Fruit fly (Drosophila melanogaster) whole organism, pupa: Measurements from ENCODE around the gene CG17075.

Experiments used
- CG10348 ChIP-seq: fragments of 200-800 bp; sonication (Bioruptor generic); IDR thresholded peaks from 2 replicates; pipeline ENCODE4 v1.3.6; 2022; ENCODE audit warnings: missing biosample characterization, missing genetic modification characterization
- CG12605 ChIP-seq: fragments of 200-800 bp; sonication (Bioruptor generic); IDR thresholded peaks from 2 replicates; pipeline ENCODE4 v1.3.6; 2022; ENCODE audit warnings: missing biosample characterization, missing genetic modification characterization
- CG13204 ChIP-seq: fragments of 200-800 bp; sonication (Bioruptor generic); optimal IDR thresholded peaks from 2 replicates; lab custom pipeline; 2018; ENCODE audit warnings: missing biosample characterization, mild to moderate bottlenecking, missing genetic modification characterization, moderate library complexity
- CG14655 ChIP-seq: fragments of 200-800 bp; sonication (Bioruptor generic); optimal IDR thresholded peaks from 3 replicates; lab custom pipeline; 2017; ENCODE audit warnings: mild to moderate bottlenecking, missing biosample characterization, missing genetic modification reagents, missing genetic modification characterization
- CG15710 ChIP-seq: fragments of 200-800 bp; sonication (Bioruptor generic); optimal IDR thresholded peaks from 2 replicates; lab custom pipeline; 2018; ENCODE audit warnings: missing biosample characterization, mild to moderate bottlenecking, missing genetic modification characterization, moderate library complexity
- CG17806 ChIP-seq: fragments of 200-800 bp; sonication (Bioruptor generic); optimal IDR thresholded peaks from 2 replicates; lab custom pipeline; 2018; ENCODE audit warnings: missing biosample characterization, mild to moderate bottlenecking, missing genetic modification characterization, moderate library complexity
- CG32121 ChIP-seq: fragments of 200-800 bp; sonication (Bioruptor generic); IDR thresholded peaks from 2 replicates; pipeline ENCODE4 v1.3.6; 2022; ENCODE audit warnings: missing biosample characterization, missing genetic modification characterization
- CG34367 ChIP-seq: fragments of 200-800 bp; sonication (Bioruptor generic); optimal IDR thresholded peaks from 2 replicates; lab custom pipeline; 2018; ENCODE audit warnings: missing biosample characterization, mild to moderate bottlenecking, missing genetic modification characterization
- CG4496 ChIP-seq: fragments of 200-800 bp; sonication (Bioruptor generic); IDR thresholded peaks from 3 replicates; pipeline ENCODE4 v1.3.6; 2022; ENCODE audit warnings: missing biosample characterization, missing genetic modification characterization
- CG8159 ChIP-seq: fragments of 200-800 bp; sonication (Bioruptor generic); optimal IDR thresholded peaks from 3 replicates; lab custom pipeline; 2018; ENCODE audit warnings: missing biosample characterization, mild to moderate bottlenecking, missing genetic modification characterization, moderate library complexity
- CG8301 ChIP-seq: fragments of 200-800 bp; sonication (Bioruptor generic); optimal IDR thresholded peaks from 2 replicates; lab custom pipeline; 2018; ENCODE audit warnings: missing biosample characterization, mild to moderate bottlenecking, missing genetic modification characterization
- CG9948 ChIP-seq: fragments of 200-800 bp; sonication (Bioruptor generic); optimal IDR thresholded peaks from 2 replicates; lab custom pipeline; 2018; ENCODE audit warnings: missing biosample characterization, mild to moderate bottlenecking, missing genetic modification characterization, moderate library complexity
- D1 ChIP-seq: fragments of 200-800 bp; sonication (Bioruptor generic); optimal IDR thresholded peaks from 2 replicates; lab custom pipeline; 2018; ENCODE audit warnings: missing biosample characterization, mild to moderate bottlenecking, missing genetic modification characterization, moderate library complexity
- EcR ChIP-seq: fragments of 200-800 bp; sonication (Bioruptor generic); optimal IDR thresholded peaks from 3 replicates; lab custom pipeline; 2019; ENCODE audit warnings: missing biosample characterization, missing genetic modification characterization, mild to moderate bottlenecking, moderate library complexity, missing genetic modification reagents
- Ets98B ChIP-seq: fragments of 200-800 bp; sonication (Bioruptor generic); IDR thresholded peaks from 2 replicates; pipeline ENCODE4 v1.3.6; 2022; ENCODE audit warnings: missing biosample characterization, missing genetic modification characterization
- Pif1A ChIP-seq: fragments of 200-800 bp; sonication (Bioruptor generic); optimal IDR thresholded peaks from 3 replicates; lab custom pipeline; 2016; ENCODE audit warnings: missing biosample characterization, missing genetic modification characterization
- Pif1B ChIP-seq: fragments of 200-800 bp; sonication (Bioruptor generic); optimal IDR thresholded peaks from 3 replicates; lab custom pipeline; 2016; ENCODE audit warnings: missing biosample characterization, missing genetic modification characterization
- Snoo ChIP-seq: fragments of 200-800 bp; sonication (Bioruptor generic); optimal IDR thresholded peaks from 3 replicates; lab custom pipeline; 2017; ENCODE audit warnings: missing biosample characterization, mild to moderate bottlenecking, missing genetic modification characterization, inconsistent platforms
- fd96Ca ChIP-seq: fragments of 200-800 bp; sonication (Bioruptor generic); IDR thresholded peaks from 3 replicates; pipeline ENCODE4 v1.3.6; 2022; ENCODE audit warnings: missing biosample characterization, missing genetic modification characterization
- gl ChIP-seq: fragments of 200-800 bp; sonication (Bioruptor generic); optimal IDR thresholded peaks from 2 replicates; lab custom pipeline; 2018; ENCODE audit warnings: missing biosample characterization, mild to moderate bottlenecking, missing genetic modification characterization
- rn ChIP-seq: fragments of 200-800 bp; sonication (Bioruptor generic); IDR thresholded peaks from 2 replicates; pipeline ENCODE4 v1.3.6; 2022; ENCODE audit warnings: missing biosample characterization, missing genetic modification characterization

The CG17075 gene

DNA sequence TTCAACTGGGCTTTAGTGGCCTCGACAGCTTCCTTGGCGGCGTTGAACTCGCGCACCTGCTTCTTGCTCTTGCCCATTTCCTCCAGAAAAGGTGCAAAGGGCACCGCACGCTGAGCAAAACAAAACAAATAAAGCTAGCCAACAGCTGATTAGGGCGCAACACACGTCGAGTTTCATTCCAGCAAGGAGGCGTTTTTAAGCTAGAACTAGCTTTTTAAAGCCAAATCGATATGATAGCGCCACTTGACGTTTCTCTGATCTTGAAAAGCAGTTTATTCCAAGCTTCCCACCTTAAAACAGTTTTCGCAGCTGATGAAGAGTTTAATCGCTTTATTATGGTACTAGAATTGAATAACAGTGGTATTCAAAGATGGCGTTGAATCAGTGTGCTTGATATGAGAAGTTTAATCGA lies 15.8 kb upstream of the CG17075 start, which contains the start of gene CG11601:
TSS of gene CG11601 (minus strand) at position 199 of the 412 bp plus-strand sequence.
- TF ChIP-seq Pif1B (GFP tag; lab: Kevin White, UChicago) (no peak), EcR (peak; percentile 89), CG15710 (tag; lab: Kevin White, UChicago) (peak; percentile 20), Ets98B (GFP tag; lab: Robert Waterston, UW) (peak; percentile 43; the same call in 1 of the 2 replicates), Snoo (tag; lab: Kevin White, UChicago) (peak; percentile 18), CG17806 (peak; percentile 10), CG4496 (peak; percentile 66), CG34367 (tag; lab: Kevin White, UChicago) (peak; percentile 18), CG32121 (GFP tag; lab: Robert Waterston, UW) (0 out of 2 replicates have a peak, but pooled peaks have one; percentile 31), gl (tag; lab: Kevin White, UChicago) (peak; percentile 48), fd96Ca (GFP tag; lab: Robert Waterston, UW) (peak; percentile 59; the same call in 1 of the 3 replicates), D1 (no peak), CG8159 (no peak), rn (no peak)
- TF ChIP-seq, all 21 proteins: peak for 10

dm6 chr2L:278134-278533 lies 10.8 kb upstream of the CG17075 start, which contains the start of gene CG17078:
Gene CG17078 (minus strand): TSS chr2L:278234.
- TF ChIP-seq CG14655 (GFP tag; lab: Kevin White, UChicago) (no peak), Ets98B (GFP tag; lab: Robert Waterston, UW) (no peak), CG17806 (no peak), EcR (no peak), gl (tag; lab: Kevin White, UChicago) (no peak), D1 (no peak), CG9948 (no peak), Pif1A (GFP tag; lab: Kevin White, UChicago) (no peak), fd96Ca (GFP tag; lab: Robert Waterston, UW) (no peak), CG34367 (tag; lab: Kevin White, UChicago) (no peak), CG10348 (GFP tag; lab: Robert Waterston, UW) (no peak), CG32121 (GFP tag; lab: Robert Waterston, UW) (no peak), CG8159 (no peak)

DNA sequence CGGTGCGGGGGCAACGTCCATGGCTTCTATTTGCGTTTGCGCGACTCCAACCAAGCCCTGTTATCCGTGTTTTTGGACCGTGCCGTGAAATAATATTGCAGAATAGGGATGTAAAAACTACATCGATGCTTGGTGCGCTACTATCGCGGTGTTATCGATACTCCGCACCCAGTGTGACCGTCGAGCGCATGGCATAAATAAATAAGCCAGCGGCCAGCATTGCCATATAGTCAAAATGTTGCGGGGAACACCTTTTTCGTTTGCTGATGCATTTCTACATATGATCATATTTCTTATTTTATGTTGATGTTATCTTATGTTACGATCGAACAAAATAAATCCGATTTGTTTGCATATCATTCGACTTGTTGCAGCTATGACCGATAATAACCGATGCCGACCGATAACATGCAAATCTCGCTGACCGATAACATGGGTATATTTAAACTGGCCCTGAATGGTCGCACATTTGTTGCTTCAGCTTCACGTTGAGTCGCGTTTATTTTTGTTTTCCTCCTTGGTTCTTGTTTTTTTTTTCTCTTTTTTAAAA lies 9.9 kb upstream of the CG17075 start, which contains the start of gene smo:
TSS of gene smo (plus strand) at position 461 of the 550 bp plus-strand sequence.
- TF ChIP-seq CG14655 (GFP tag; lab: Kevin White, UChicago) (no peak), rn (no peak), EcR (peak; percentile 27)

dm6 chr2L:273603-274002 lies 6.3 kb upstream of the CG17075 start, which contains the start of the genes mbm and CG11555:
Gene mbm (minus strand): TSS chr2L:273715.
Gene CG11555 (plus strand): TSS chr2L:273836.
- peak; percentile 27 for TF ChIP-seq CG15710 (tag; lab: Kevin White, UChicago)
- TF ChIP-seq CG8301 (tag; lab: Kevin White, UChicago), result no peak
- TF ChIP-seq, all 21 proteins: peak for 1

DNA sequence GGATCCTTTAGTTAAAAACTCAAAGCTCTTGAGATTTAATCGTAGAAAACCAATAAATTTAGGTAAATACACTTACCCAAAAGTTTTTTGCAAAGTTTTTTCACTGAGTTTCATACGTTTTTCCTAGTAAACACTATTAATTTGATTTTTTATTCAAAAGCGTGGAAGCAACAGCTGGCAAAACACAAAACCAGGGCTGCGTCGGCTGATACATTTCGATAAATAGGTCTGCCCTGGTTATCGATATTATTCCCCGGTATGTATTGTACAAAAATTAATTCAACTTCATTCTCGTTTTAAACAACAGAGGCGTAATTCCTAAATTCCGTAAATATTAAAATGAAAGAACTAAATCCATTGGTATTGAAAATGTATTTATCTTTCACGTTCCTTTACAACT lies 4.2 kb upstream of the CG17075 start, which contains the start of gene Dus1:
TSS of gene Dus1 (minus strand) at position 192 of the 400 bp plus-strand sequence.
- TF ChIP-seq Ets98B (GFP tag; lab: Robert Waterston, UW), result no peak
- TF ChIP-seq rn, result no peak
- TF ChIP-seq CG12605 (GFP tag; lab: Robert Waterston, UW), result no peak
- TF ChIP-seq Pif1B (GFP tag; lab: Kevin White, UChicago), result no peak
- TF ChIP-seq CG17806, result no peak

DNA sequence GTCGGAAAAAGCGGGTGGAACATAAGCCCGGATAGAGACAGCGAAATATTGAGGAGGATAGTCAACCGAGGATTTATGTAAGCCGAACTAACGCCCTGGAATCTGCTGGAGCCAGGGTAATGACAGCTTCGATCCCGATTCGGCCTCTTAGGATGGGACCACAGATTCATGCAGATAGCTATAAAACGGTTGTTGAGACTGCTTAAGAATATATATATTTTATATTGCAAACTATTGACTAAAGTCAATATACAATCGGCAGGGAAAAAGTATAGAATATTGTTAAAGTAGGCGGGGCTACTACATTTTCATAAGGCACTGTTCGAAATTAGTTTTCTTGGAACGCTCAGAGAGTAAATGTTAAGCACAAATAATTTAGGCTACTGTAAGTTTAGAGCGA lies 1.5 kb upstream of the CG17075 start, which contains the start of gene CG3345:
TSS of gene CG3345 (plus strand) at position 301 of the 400 bp plus-strand sequence.
- TF ChIP-seq CG34367 (tag; lab: Kevin White, UChicago) (no peak), CG15710 (tag; lab: Kevin White, UChicago) (no peak), CG4496 (no peak), CG32121 (GFP tag; lab: Robert Waterston, UW) (no peak), rn (no peak), CG17806 (no peak), Ets98B (GFP tag; lab: Robert Waterston, UW) (no peak), fd96Ca (GFP tag; lab: Robert Waterston, UW) (no peak), EcR (no peak), CG9948 (no peak), CG8159 (no peak), D1 (no peak), CG8301 (tag; lab: Kevin White, UChicago) (no peak), CG12605 (GFP tag; lab: Robert Waterston, UW) (no peak), Snoo (tag; lab: Kevin White, UChicago) (no peak), CG13204 (GFP tag; lab: Kevin White, UChicago) (no peak), gl (tag; lab: Kevin White, UChicago) (no peak), Pif1B (GFP tag; lab: Kevin White, UChicago) (no peak), Pif1A (GFP tag; lab: Kevin White, UChicago) (no peak)

dm6 chr2L:252174-252573 lies 15.1 kb downstream of the CG17075 start, which contains the start of gene Rpp30:
Gene Rpp30 (minus strand): TSS chr2L:252373.
- TF ChIP-seq EcR (no peak), Ets98B (GFP tag; lab: Robert Waterston, UW) (no peak), CG32121 (GFP tag; lab: Robert Waterston, UW) (no peak), Snoo (tag; lab: Kevin White, UChicago) (no peak), rn (no peak), fd96Ca (GFP tag; lab: Robert Waterston, UW) (no peak), CG34367 (tag; lab: Kevin White, UChicago) (no peak), CG13204 (GFP tag; lab: Kevin White, UChicago) (no peak), CG8301 (tag; lab: Kevin White, UChicago) (no peak), CG17806 (no peak), gl (tag; lab: Kevin White, UChicago) (no peak), CG12605 (GFP tag; lab: Robert Waterston, UW) (no peak), CG8159 (no peak), Pif1B (GFP tag; lab: Kevin White, UChicago) (no peak), CG9948 (no peak), CG4496 (no peak), CG14655 (GFP tag; lab: Kevin White, UChicago) (no peak), CG15710 (tag; lab: Kevin White, UChicago) (no peak), Pif1A (GFP tag; lab: Kevin White, UChicago) (no peak), CG10348 (GFP tag; lab: Robert Waterston, UW) (no peak)
- TF ChIP-seq, all 21 proteins: peak for 0
